Worm (Caenorhabditis elegans) whole organism, L4 larva: ENCODE results near the gene F21C10.3.

ENCODE experiments used
- D1046.2 ChIP-seq: fragments of 200-800 bp; sonication (Bioruptor generic); IDR thresholded peaks from 2 replicates; pipeline ENCODE4 v1.3.6; 2022; ENCODE audit warnings: missing genetic modification characterization, missing compliant biosample characterization
- F10B5.3 ChIP-seq: sonication (generic microtip); optimal IDR thresholded peaks from 2 replicates; lab custom pipeline; 2016; ENCODE audit warnings: mild to moderate bottlenecking, missing genetic modification characterization, missing compliant biosample characterization
- F44E2.7 ChIP-seq: fragments of 200-800 bp; sonication (Bioruptor generic); IDR thresholded peaks from 2 replicates; pipeline ENCODE4 v2.1.2; 2022; ENCODE audit warnings: missing genetic modification characterization, missing compliant biosample characterization
- F49E8.2 ChIP-seq: sonication (generic microtip); optimal IDR thresholded peaks from 2 replicates; lab custom pipeline; 2016; ENCODE audit warnings: missing compliant biosample characterization, mild to moderate bottlenecking, missing genetic modification characterization, borderline replicate concordance
- T26A8.4 ChIP-seq: fragments of 200-800 bp; sonication (Bioruptor generic); IDR thresholded peaks from 2 replicates; pipeline ENCODE4 v1.3.6; 2022; ENCODE audit warnings: missing genetic modification characterization, missing compliant biosample characterization
- Y48G9A.11 ChIP-seq: fragments of 200-800 bp; sonication (Bioruptor generic); IDR thresholded peaks from 2 replicates; pipeline ENCODE4 v1.3.6; 2022; ENCODE audit warnings: missing genetic modification reagents, missing genetic modification characterization, missing compliant biosample characterization
- Y5F2A.4 ChIP-seq: fragments of 200-800 bp; sonication (Bioruptor generic); optimal IDR thresholded peaks from 2 replicates; lab custom pipeline; 2018; ENCODE audit warnings: mild to moderate bottlenecking, missing genetic modification characterization, missing compliant biosample characterization
- Y75B8A.6 ChIP-seq: fragments of 200-800 bp; sonication (Bioruptor generic); IDR thresholded peaks from 2 replicates; pipeline ENCODE4 v1.3.6; 2022; ENCODE audit warnings: missing genetic modification reagents, missing genetic modification characterization, missing compliant biosample characterization
- aha-1 ChIP-seq: fragments of 150-350 bp; peaks from one replicate; lab custom pipeline; 2014; ENCODE audit warnings: missing biosample characterization, missing genetic modification characterization
- ceh-20 ChIP-seq: fragments of 200-800 bp; sonication (Bioruptor generic); IDR thresholded peaks from 2 replicates; pipeline ENCODE4 v1.3.6; 2022; ENCODE audit warnings: missing genetic modification reagents, missing genetic modification characterization, missing compliant biosample characterization
- daf-16 ChIP-seq, 3 experiments: sonication (generic microtip); optimal IDR thresholded peaks; 2 replicates each; lab custom pipeline; 2016 to 2017; ENCODE audit warnings: missing genetic modification characterization in 3 of 3, missing genetic modification reagents in 3 of 3, mild to moderate bottlenecking in 2 of 3, missing compliant biosample characterization in 2 of 3, missing biosample characterization in 1 of 3, moderate library complexity in 1 of 3
- dmd-8 ChIP-seq: fragments of 200-800 bp; sonication (Bioruptor generic); IDR thresholded peaks from 2 replicates; pipeline ENCODE4 v1.3.6; 2022; ENCODE audit warnings: missing genetic modification characterization, missing compliant biosample characterization
- dmd-9 ChIP-seq: fragments of 200-800 bp; sonication (Bioruptor generic); IDR thresholded peaks from 2 replicates; pipeline ENCODE4 v1.3.6; 2022; ENCODE audit warnings: missing genetic modification reagents, missing genetic modification characterization, missing compliant biosample characterization
- dve-1 ChIP-seq: sonication (generic microtip); optimal IDR thresholded peaks from 2 replicates; lab custom pipeline; 2017; ENCODE audit warnings: antibody characterized with exemption, mild to moderate bottlenecking, missing genetic modification characterization, missing compliant biosample characterization; ENCODE audit not compliant: insufficient read depth
- egl-43 ChIP-seq: fragments of 200-800 bp; sonication (Bioruptor generic); IDR thresholded peaks from 2 replicates; pipeline ENCODE4 v1.3.6; 2022; ENCODE audit warnings: missing genetic modification reagents, missing genetic modification characterization, missing compliant biosample characterization
- fos-1 ChIP-seq: fragments of 150-350 bp; optimal IDR thresholded peaks from 2 replicates; lab custom pipeline; 2014; ENCODE audit warnings: missing biosample characterization, missing genetic modification characterization
- jun-1 ChIP-seq: fragments of 150-350 bp; optimal IDR thresholded peaks from 2 replicates; lab custom pipeline; 2014; ENCODE audit warnings: missing biosample characterization, missing genetic modification reagents, missing genetic modification characterization
- lin-13 ChIP-seq: fragments of 150-350 bp; optimal IDR thresholded peaks from 2 replicates; lab custom pipeline; 2014; ENCODE audit warnings: missing biosample characterization, missing genetic modification reagents, missing genetic modification characterization
- mdt-29 ChIP-seq: fragments of 200-800 bp; sonication (Bioruptor generic); IDR thresholded peaks from 2 replicates; pipeline ENCODE4 v1.3.6; 2022; ENCODE audit warnings: missing genetic modification reagents, missing genetic modification characterization, missing compliant biosample characterization
- mep-1 ChIP-seq: fragments of 150-350 bp; sonication (generic microtip); optimal IDR thresholded peaks from 3 replicates; lab custom pipeline; 2014; ENCODE audit warnings: missing biosample characterization, missing genetic modification characterization
- mes-2 ChIP-seq: sonication (generic microtip); optimal IDR thresholded peaks from 2 replicates; lab custom pipeline; 2016; ENCODE audit warnings: missing genotype, mild to moderate bottlenecking, missing genetic modification characterization, missing compliant biosample characterization; ENCODE audit not compliant: poor library complexity, severe bottlenecking
- mxl-2 ChIP-seq: fragments of 200-800 bp; sonication (Bioruptor generic); conservative IDR thresholded peaks from 2 replicates; pipeline ENCODE4 v1.3.6; 2022; ENCODE audit warnings: missing genetic modification reagents, missing genetic modification characterization, missing compliant biosample characterization
- nhr-25 ChIP-seq: sonication (generic microtip); optimal IDR thresholded peaks from 2 replicates; lab custom pipeline; 2017; ENCODE audit warnings: missing genetic modification characterization, mild to moderate bottlenecking, missing compliant biosample characterization, antibody characterized with exemption, moderate library complexity, borderline replicate concordance; ENCODE audit not compliant: insufficient read depth
- saeg-2 ChIP-seq: fragments of 200-800 bp; sonication (Bioruptor generic); IDR thresholded peaks from 2 replicates; pipeline ENCODE4 v1.3.6; 2022; ENCODE audit warnings: missing genetic modification reagents, missing genetic modification characterization, missing compliant biosample characterization
- set-16 ChIP-seq: fragments of 200-800 bp; sonication (Bioruptor generic); IDR thresholded peaks from 2 replicates; pipeline ENCODE4 v1.3.6; 2022; ENCODE audit warnings: missing genetic modification reagents, missing genetic modification characterization, missing compliant biosample characterization
- skn-1 ChIP-seq: fragments of 150-350 bp; optimal IDR thresholded peaks from 2 replicates; lab custom pipeline; 2014; ENCODE audit warnings: missing biosample characterization, missing genetic modification characterization
- snpc-1.2 ChIP-seq: fragments of 200-800 bp; sonication (Bioruptor generic); IDR thresholded peaks from 2 replicates; pipeline ENCODE4 v1.3.6; 2022; ENCODE audit warnings: missing genetic modification reagents, missing genetic modification characterization, missing compliant biosample characterization
- spr-1 ChIP-seq: sonication (generic microtip); optimal IDR thresholded peaks from 2 replicates; lab custom pipeline; 2016; ENCODE audit warnings: mild to moderate bottlenecking, missing genetic modification characterization, missing compliant biosample characterization
- spr-3 ChIP-seq: fragments of 200-800 bp; sonication (Bioruptor generic); optimal IDR thresholded peaks from 2 replicates; lab custom pipeline; 2018; ENCODE audit warnings: mild to moderate bottlenecking, missing genetic modification characterization, missing compliant biosample characterization
- unc-39 ChIP-seq: sonication (generic microtip); optimal IDR thresholded peaks from 2 replicates; lab custom pipeline; 2017; ENCODE audit warnings: missing biosample characterization, missing genetic modification characterization
- unc-62 ChIP-seq, 3 experiments: fragments of 150-350 bp in 1 of 3; sonication (generic microtip); optimal IDR thresholded peaks in 2 of 3; peaks in 1 of 3; 1 replicate in 1 of 3; 2 replicates in 2 of 3; lab custom pipeline; 2014 to 2017; ENCODE audit warnings: missing biosample characterization in 3 of 3, missing genetic modification characterization in 3 of 3, missing genetic modification reagents in 3 of 3, missing genotype in 1 of 3
- zfp-2 ChIP-seq: sonication (generic microtip); optimal IDR thresholded peaks from 2 replicates; lab custom pipeline; 2016; ENCODE audit warnings: mild to moderate bottlenecking, missing genetic modification characterization, missing compliant biosample characterization
- zfp-3 ChIP-seq: fragments of 200-800 bp; sonication (Bioruptor generic); conservative IDR thresholded peaks from 2 replicates; pipeline ENCODE4 v1.3.6; 2022; ENCODE audit warnings: missing genetic modification reagents, missing genetic modification characterization, missing compliant biosample characterization
- ztf-7 ChIP-seq: fragments of 150-350 bp; optimal IDR thresholded peaks from 2 replicates; lab custom pipeline; 2014; ENCODE audit warnings: missing biosample characterization, missing genetic modification characterization

F21C10.3 gene

ce11 chrV:9130766-9131165 lies 2.9 kb downstream of the F21C10.3 start, which contains the start of gene F21C10.19:
Gene F21C10.19 (plus strand): TSS chrV:9131066.
- TF ChIP-seq Y5F2A.4 (GFP tag; lab: Kevin White, UChicago) (no peak), aha-1 (tag; lab: Kevin White, UChicago) (no peak), nhr-25 (tag; lab: Kevin White, UChicago) (no peak), jun-1 (tag; lab: Kevin White, UChicago) (no peak), mdt-29 (GFP tag; lab: Robert Waterston, UW) (no peak), zfp-3 (GFP tag; lab: Robert Waterston, UW) (no peak), F44E2.7 (no peak), lin-13 (no peak), unc-39 (no peak), mes-2 (no peak), egl-43 (GFP tag; lab: Robert Waterston, UW) (no peak), dmd-9 (GFP tag; lab: Robert Waterston, UW) (no peak), mep-1 (tag; lab: Kevin White, UChicago) (no peak), set-16 (GFP tag; lab: Robert Waterston, UW) (no peak), snpc-1.2 (no peak), ceh-20 (GFP tag; lab: Robert Waterston, UW) (no peak)

ce11 chrV:9132043-9132442 lies 4.2 kb downstream of the F21C10.3 start, which contains the start of gene F21C10.1:
Gene F21C10.1 (plus strand): TSS chrV:9132343.
- TF ChIP-seq D1046.2 (GFP tag; lab: Robert Waterston, UW) (no peak), Y48G9A.11 (GFP tag; lab: Robert Waterston, UW) (no peak), spr-1 (tag; lab: Kevin White, UChicago) (no peak)
- TF ChIP-seq, all 104 proteins: peak for 0

- TF ChIP-seq unc-62 (GFP tag; optimal IDR thresholded peaks at IDR 0.05 in 1 of 2; lab: Kevin White, UChicago) (peak in 1 of 2 experiments; percentile 53), unc-62 (tag; optimal IDR thresholded peaks at IDR 0.05; lab: Kevin White, UChicago) (no peak), aha-1 (tag; lab: Kevin White, UChicago) (no peak)
Measured at ce11 chrV:9133950-9134349, 6.1 kb downstream of the F21C10.3 start, which contains the start of gene B0222.1. Gene B0222.1 (plus strand): TSS chrV:9134255.

ce11 chrV:9137618-9138017 lies 9.7 kb downstream of the F21C10.3 start, which contains the start of gene pitr-2:
Gene pitr-2 (minus strand): TSS chrV:9137718.
- TF ChIP-seq ztf-7 (no peak), Y75B8A.6 (GFP tag; lab: Robert Waterston, UW) (no peak), saeg-2 (GFP tag; lab: Robert Waterston, UW) (no peak), jun-1 (tag; lab: Kevin White, UChicago) (no peak), skn-1 (tag; lab: Kevin White, UChicago) (no peak), dve-1 (tag; lab: Kevin White, UChicago) (no peak), fos-1 (no peak), F49E8.2 (tag; lab: Kevin White, UChicago) (no peak), T26A8.4 (no peak), egl-43 (GFP tag; lab: Robert Waterston, UW) (no peak), mxl-2 (GFP tag; lab: Robert Waterston, UW) (no peak), zfp-2 (tag; lab: Kevin White, UChicago) (no peak), dmd-8 (GFP tag; lab: Robert Waterston, UW) (no peak), daf-16 (GFP tag; optimal IDR thresholded peaks at IDR 0.05; lab: Kevin White, UChicago) (no peak), daf-16 (tag; optimal IDR thresholded peaks at IDR 0.05; lab: Kevin White, UChicago) (no peak), mep-1 (tag; lab: Kevin White, UChicago) (no peak), D1046.2 (GFP tag; lab: Robert Waterston, UW) (no peak), spr-3 (no peak), F10B5.3 (no peak)
